Fruit fly (Drosophila melanogaster): ENCODE data around the gene CG33710.

DNA sequence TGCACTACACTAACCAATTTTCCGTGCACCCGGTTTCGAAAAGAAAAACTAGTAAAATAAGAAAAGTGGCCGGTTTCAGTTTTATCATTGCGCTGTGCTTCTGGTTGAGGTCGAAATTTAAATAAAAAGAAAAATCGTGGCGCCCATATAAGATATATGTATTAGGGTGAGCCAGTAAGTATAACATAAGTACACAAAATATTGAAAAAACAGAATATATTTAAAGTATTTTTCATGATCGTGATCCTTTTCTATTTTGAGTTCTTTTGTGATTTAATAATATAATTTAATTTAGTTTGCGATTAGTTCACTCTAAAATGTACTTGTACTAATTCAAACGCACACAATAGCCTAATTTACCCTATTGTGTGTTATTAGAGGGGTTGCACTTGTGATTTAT is 36.3 kb upstream of the CG33710 start, which contains the start of gene Csas:
- TF ChIP-seq CTCF (optimal IDR thresholded peaks at IDR 0.05), result no peak
- TF ChIP-seq CG8478 (optimal IDR thresholded peaks at IDR 0.05), result no peak

Data from S2 (cell line).